Worm (Caenorhabditis elegans) whole organism, L2 larva: Measurements from ENCODE around the gene R05D8.11.

Experiments used
- alr-1 ChIP-seq: fragments of 150-350 bp; optimal IDR thresholded peaks from 2 replicates; lab custom pipeline; 2014; ENCODE audit warnings: missing biosample characterization, missing genetic modification characterization
- aly-2 ChIP-seq: fragments of 150-350 bp; optimal IDR thresholded peaks from 2 replicates; lab custom pipeline; 2014; ENCODE audit warnings: missing biosample characterization, missing genetic modification characterization
- ama-1 ChIP-seq: fragments of 150-350 bp; optimal IDR thresholded peaks from 2 replicates; lab custom pipeline; 2018; ENCODE audit warnings: inconsistent platforms
- ceh-82 ChIP-seq: fragments of 150-350 bp; optimal IDR thresholded peaks from 2 replicates; lab custom pipeline; 2014; ENCODE audit warnings: missing biosample characterization, missing genetic modification characterization
- elt-3 ChIP-seq: sonication (generic microtip); optimal IDR thresholded peaks from 2 replicates; lab custom pipeline; 2017; ENCODE audit warnings: missing biosample characterization, missing genetic modification characterization
- fos-1 ChIP-seq: fragments of 150-350 bp; optimal IDR thresholded peaks from 2 replicates; lab custom pipeline; 2014; ENCODE audit warnings: missing biosample characterization, missing genetic modification characterization
- lsy-2 ChIP-seq, 2 experiments: fragments of 150-350 bp in 1 of 2; sonication (generic microtip) in 1 of 2; optimal IDR thresholded peaks; 2 replicates each; lab custom pipeline; 2014 to 2017; ENCODE audit warnings: missing biosample characterization in 2 of 2, missing genetic modification characterization in 2 of 2
- sma-3 ChIP-seq: sonication (generic microtip); optimal IDR thresholded peaks from 2 replicates; lab custom pipeline; 2016; ENCODE audit warnings: missing genetic modification reagents, missing genetic modification characterization, missing compliant biosample characterization
- snpc-4 ChIP-seq: fragments of 150-350 bp; optimal IDR thresholded peaks from 2 replicates; lab custom pipeline; 2014; ENCODE audit warnings: missing biosample characterization, missing genetic modification characterization
- unc-62 ChIP-seq: fragments of 150-350 bp; optimal IDR thresholded peaks from 2 replicates; lab custom pipeline; 2014; ENCODE audit warnings: missing biosample characterization, missing genetic modification reagents, missing genetic modification characterization
- zag-1 ChIP-seq: fragments of 150-350 bp; optimal IDR thresholded peaks from 2 replicates; lab custom pipeline; 2014; ENCODE audit warnings: missing biosample characterization, missing genetic modification characterization

DNA sequence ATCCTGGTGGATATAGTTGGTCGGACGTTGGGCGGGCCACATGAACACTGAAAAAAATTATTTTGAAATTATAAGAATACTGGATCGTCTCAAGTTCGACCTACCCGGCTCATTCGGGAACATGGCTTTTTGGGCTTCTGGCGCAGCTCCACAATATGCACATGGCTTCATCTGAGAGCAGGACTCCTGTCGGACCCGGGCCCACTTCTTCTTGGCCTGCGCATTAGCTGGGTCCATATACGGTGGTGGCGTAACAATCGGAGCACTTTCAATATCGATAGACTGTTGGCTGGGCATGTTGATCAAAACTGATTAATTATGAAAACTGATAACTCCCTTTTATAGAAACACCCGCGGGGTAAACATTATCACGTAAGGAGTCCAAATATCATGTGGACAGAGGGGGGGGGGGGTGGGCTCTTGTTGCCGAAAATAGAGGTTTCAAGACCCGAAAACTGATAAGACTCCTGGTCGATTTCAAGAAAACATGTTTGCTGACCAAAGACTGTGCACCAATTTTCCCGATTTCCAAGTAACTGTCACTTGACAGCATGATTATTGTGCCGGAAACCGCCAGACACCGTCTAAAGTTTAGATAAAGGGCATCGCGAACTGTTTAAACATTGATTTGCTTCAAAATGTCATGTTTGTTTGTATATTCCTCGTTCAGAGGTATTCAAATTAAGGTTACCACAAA lies 49.8 kb downstream of the R05D8.11 start, which contains the start of gene dod-3:
- TF ChIP-seq ama-1 (no peak), fos-1 (tag; lab: Kevin White, UChicago) (no peak), zag-1 (tag; lab: Kevin White, UChicago) (no peak), elt-3 (no peak), unc-62 (GFP tag; lab: Kevin White, UChicago) (no peak), snpc-4 (tag; lab: Kevin White, UChicago) (no peak), alr-1 (tag; lab: Kevin White, UChicago) (no peak), lsy-2 (tag; optimal IDR thresholded peaks at IDR 0.05; lab: Kevin White, UChicago) (no peak), ceh-82 (tag; lab: Kevin White, UChicago) (no peak), sma-3 (GFP tag; lab: Kevin White, UChicago) (no peak), aly-2 (no peak)
